Fruit fly (Drosophila melanogaster) whole organism, embryonic: ENCODE measurements around the gene zuc.

Experiments
- BtbVII ChIP-seq: fragments of 200-800 bp; sonication (Bioruptor generic); optimal IDR thresholded peaks from 3 replicates; lab custom pipeline; 2017; ENCODE audit warnings: missing biosample characterization, mild to moderate bottlenecking, missing genetic modification characterization
- CG10267 ChIP-seq: fragments of 200-800 bp; sonication (Bioruptor generic); optimal IDR thresholded peaks from 2 replicates; lab custom pipeline; 2018; ENCODE audit warnings: missing biosample characterization, mild to moderate bottlenecking, missing genetic modification characterization, moderate library complexity
- CG10979 ChIP-seq: fragments of 200-800 bp; sonication (Bioruptor generic); optimal IDR thresholded peaks from 2 replicates; lab custom pipeline; 2018; ENCODE audit warnings: missing biosample characterization, mild to moderate bottlenecking, missing genetic modification characterization, moderate library complexity
- CG11398 ChIP-seq: fragments of 200-800 bp; sonication (Bioruptor generic); optimal IDR thresholded peaks from 2 replicates; lab custom pipeline; 2016; ENCODE audit warnings: missing biosample characterization, missing genetic modification characterization
- CG12299 ChIP-seq: fragments of 200-800 bp; sonication (Bioruptor generic); optimal IDR thresholded peaks from 2 replicates; lab custom pipeline; 2018; ENCODE audit warnings: missing biosample characterization, mild to moderate bottlenecking, missing genetic modification characterization
- CG12659 ChIP-seq: fragments of 200-800 bp; sonication (Bioruptor generic); optimal IDR thresholded peaks from 3 replicates; lab custom pipeline; 2017; ENCODE audit warnings: mild to moderate bottlenecking, missing biosample characterization, missing genetic modification reagents, missing genetic modification characterization
- CG14050 ChIP-seq: fragments of 200-800 bp; sonication (Bioruptor generic); IDR thresholded peaks from 3 replicates; pipeline ENCODE4 v1.3.6; 2022; ENCODE audit warnings: missing biosample characterization, missing genetic modification characterization
- CG17328 ChIP-seq: fragments of 200-800 bp; sonication (Bioruptor generic); IDR thresholded peaks from 2 replicates; pipeline ENCODE4 v1.3.6; 2022; ENCODE audit warnings: missing biosample characterization, missing genetic modification characterization
- CG17385 ChIP-seq: fragments of 200-800 bp; sonication (Bioruptor generic); optimal IDR thresholded peaks from 3 replicates; lab custom pipeline; 2018; ENCODE audit warnings: missing biosample characterization, mild to moderate bottlenecking, missing genetic modification characterization
- CG17802 ChIP-seq: fragments of 200-800 bp; sonication (Bioruptor generic); optimal IDR thresholded peaks from 2 replicates; lab custom pipeline; 2018; ENCODE audit warnings: missing biosample characterization, mild to moderate bottlenecking, missing genetic modification characterization, moderate library complexity
- CG2116 ChIP-seq: fragments of 200-800 bp; sonication (Bioruptor generic); optimal IDR thresholded peaks from 3 replicates; lab custom pipeline; 2018; ENCODE audit warnings: missing biosample characterization, mild to moderate bottlenecking, missing genetic modification characterization
- CG2875 ChIP-seq: fragments of 200-800 bp; sonication (Bioruptor generic); optimal IDR thresholded peaks from 2 replicates; lab custom pipeline; 2017; ENCODE audit warnings: missing biosample characterization, mild to moderate bottlenecking, missing genetic modification characterization, missing genetic modification reagents
- CG4730 ChIP-seq: fragments of 200-800 bp; sonication (Bioruptor generic); IDR thresholded peaks from 2 replicates; pipeline ENCODE4 v1.3.6; 2022; ENCODE audit warnings: missing biosample characterization, missing genetic modification characterization
- CG7987 ChIP-seq: fragments of 200-800 bp; sonication (Bioruptor generic); optimal IDR thresholded peaks from 2 replicates; lab custom pipeline; 2018; ENCODE audit warnings: missing biosample characterization, mild to moderate bottlenecking, missing genetic modification characterization, moderate library complexity
- CG8388 ChIP-seq: fragments of 200-800 bp; sonication (Bioruptor generic); optimal IDR thresholded peaks from 2 replicates; lab custom pipeline; 2019; ENCODE audit warnings: missing biosample characterization, mild to moderate bottlenecking, missing genetic modification characterization, moderate library complexity
- CoRest ChIP-seq: fragments of 200-800 bp; sonication (Bioruptor generic); optimal IDR thresholded peaks from 3 replicates; lab custom pipeline; 2018; ENCODE audit warnings: missing biosample characterization, mild to moderate bottlenecking, missing genetic modification characterization, moderate library complexity
- CrebB ChIP-seq: fragments of 200-800 bp; sonication (Bioruptor generic); optimal IDR thresholded peaks from 3 replicates; lab custom pipeline; 2018; ENCODE audit warnings: missing biosample characterization, mild to moderate bottlenecking, missing genetic modification characterization
- Dip2 ChIP-seq: fragments of 200-800 bp; sonication (Bioruptor generic); IDR thresholded peaks from 2 replicates; pipeline ENCODE4 v1.3.6; 2022; ENCODE audit warnings: missing biosample characterization, missing genetic modification characterization
- Doc2 ChIP-seq: fragments of 200-800 bp; sonication (Bioruptor generic); IDR thresholded peaks from 2 replicates; pipeline ENCODE4 v1.3.6; 2022; ENCODE audit warnings: missing biosample characterization, missing genetic modification characterization
- Fer2 ChIP-seq: fragments of 200-800 bp; sonication (Bioruptor generic); optimal IDR thresholded peaks from 2 replicates; lab custom pipeline; 2018; ENCODE audit warnings: missing biosample characterization, mild to moderate bottlenecking, missing genetic modification characterization, moderate library complexity
- Hr3 ChIP-seq: fragments of 200-800 bp; sonication (Bioruptor generic); optimal IDR thresholded peaks from 3 replicates; lab custom pipeline; 2016; ENCODE audit warnings: missing biosample characterization, missing genetic modification characterization
- Hr51 ChIP-seq, 2 experiments: fragments of 200-800 bp; sonication (Bioruptor generic); optimal IDR thresholded peaks; 2 replicates in 1 of 2; 3 replicates in 1 of 2; lab custom pipeline; 2016 to 2018; ENCODE audit warnings: missing biosample characterization in 2 of 2, missing genetic modification characterization in 2 of 2, mild to moderate bottlenecking in 1 of 2, moderate library complexity in 1 of 2
- Lhr ChIP-seq: fragments of 200-800 bp; sonication (Bioruptor generic); optimal IDR thresholded peaks from 3 replicates; lab custom pipeline; 2017; ENCODE audit warnings: mild to moderate bottlenecking, missing biosample characterization, missing genetic modification reagents, missing genetic modification characterization
- NFAT ChIP-seq: fragments of 200-800 bp; sonication (Bioruptor generic); IDR thresholded peaks from 2 replicates; pipeline ENCODE4 v1.3.6; 2022; ENCODE audit warnings: missing biosample characterization, missing genetic modification characterization
- Rx ChIP-seq: fragments of 200-800 bp; sonication (Bioruptor generic); IDR thresholded peaks from 2 replicates; pipeline ENCODE4 v1.3.6; 2022; ENCODE audit warnings: missing biosample characterization, missing genetic modification characterization
- Stat92E ChIP-seq, 3 experiments: fragments of >200 bp in 2 of 3; fragments of 200-800 bp in 1 of 3; sonication (Bioruptor generic) in 1 of 3; optimal IDR thresholded peaks; 2 replicates each; lab custom pipeline; 2017 to 2019; ENCODE audit warnings: missing biosample characterization in 3 of 3, missing genetic modification characterization in 3 of 3, mild to moderate bottlenecking in 1 of 3, moderate library complexity in 1 of 3
- Usf ChIP-seq: fragments of 200-800 bp; sonication (Bioruptor generic); optimal IDR thresholded peaks from 2 replicates; lab custom pipeline; 2017; ENCODE audit warnings: missing genotype, missing biosample characterization, missing genetic modification characterization
- ash1 ChIP-seq: fragments of 200-800 bp; sonication (Bioruptor generic); optimal IDR thresholded peaks from 2 replicates; lab custom pipeline; 2018; ENCODE audit warnings: missing biosample characterization, mild to moderate bottlenecking, missing genetic modification characterization
- ato ChIP-seq: fragments of 200-800 bp; sonication (Bioruptor generic); IDR thresholded peaks from 2 replicates; pipeline ENCODE4 v1.3.6; 2022; ENCODE audit warnings: missing biosample characterization, missing genetic modification characterization; ENCODE audit not compliant: partially characterized antibody
- chn ChIP-seq: fragments of 200-800 bp; sonication (Bioruptor generic); optimal IDR thresholded peaks from 2 replicates; lab custom pipeline; 2016; ENCODE audit warnings: missing biosample characterization, missing genetic modification characterization
- corto ChIP-seq: fragments of 200-800 bp; sonication (Bioruptor generic); optimal IDR thresholded peaks from 2 replicates; lab custom pipeline; 2016; ENCODE audit warnings: missing biosample characterization, mild to moderate bottlenecking, missing genetic modification characterization, moderate library complexity
- croc ChIP-seq: fragments of 200-800 bp; sonication (Bioruptor generic); conservative IDR thresholded peaks from 3 replicates; pipeline ENCODE4 v1.3.6; 2022; ENCODE audit warnings: missing biosample characterization, missing genetic modification characterization
- dan ChIP-seq: fragments of 200-800 bp; sonication (Bioruptor generic); IDR thresholded peaks from 2 replicates; pipeline ENCODE4 v1.3.6; 2022; ENCODE audit warnings: missing biosample characterization, missing genetic modification characterization
- dpn ChIP-seq, 2 experiments: fragments of 200-800 bp; sonication (Bioruptor generic); optimal IDR thresholded peaks; 3 replicates each; lab custom pipeline; 2016; ENCODE audit warnings: missing biosample characterization in 2 of 2, missing genetic modification characterization in 2 of 2
- esg ChIP-seq: fragments of 200-800 bp; sonication (Bioruptor generic); conservative IDR thresholded peaks from 2 replicates; pipeline ENCODE4 v1.3.6; 2022; ENCODE audit warnings: missing biosample characterization, missing genetic modification characterization
- lmd ChIP-seq: fragments of 200-800 bp; sonication (Bioruptor generic); IDR thresholded peaks from 2 replicates; pipeline ENCODE4 v1.3.6; 2022; ENCODE audit warnings: missing biosample characterization, missing genetic modification characterization
- luna ChIP-seq: fragments of 200-800 bp; sonication (Bioruptor generic); optimal IDR thresholded peaks from 2 replicates; lab custom pipeline; 2016; ENCODE audit warnings: missing biosample characterization, missing genetic modification characterization
- nmo ChIP-seq: fragments of 200-800 bp; sonication (Bioruptor generic); optimal IDR thresholded peaks from 2 replicates; lab custom pipeline; 2018; ENCODE audit warnings: missing biosample characterization, mild to moderate bottlenecking, missing genetic modification characterization, moderate library complexity
- nom ChIP-seq: fragments of 200-800 bp; sonication (Bioruptor generic); optimal IDR thresholded peaks from 2 replicates; lab custom pipeline; 2017; ENCODE audit warnings: missing biosample characterization, missing genetic modification characterization, mild to moderate bottlenecking, moderate library complexity, missing genetic modification reagents
- pb ChIP-seq: fragments of 200-800 bp; sonication (Bioruptor generic); optimal IDR thresholded peaks from 3 replicates; lab custom pipeline; 2016; ENCODE audit warnings: missing biosample characterization, missing genetic modification characterization
- ranshi ChIP-seq: fragments of 200-800 bp; sonication (Bioruptor generic); IDR thresholded peaks from 2 replicates; pipeline ENCODE4 v1.3.6; 2022; ENCODE audit warnings: missing biosample characterization, missing genetic modification characterization
- rib ChIP-seq: fragments of 200-800 bp; sonication (Bioruptor generic); IDR thresholded peaks from 2 replicates; pipeline ENCODE4 v1.3.6; 2022; ENCODE audit warnings: missing biosample characterization, missing genetic modification characterization
- row ChIP-seq: fragments of 200-800 bp; sonication (Bioruptor generic); IDR thresholded peaks from 3 replicates; pipeline ENCODE4 v1.3.6; 2022; ENCODE audit warnings: missing biosample characterization, missing genetic modification characterization
- run ChIP-seq: fragments of 200-800 bp; sonication (Bioruptor generic); optimal IDR thresholded peaks from 3 replicates; lab custom pipeline; 2018; ENCODE audit warnings: missing biosample characterization, mild to moderate bottlenecking, missing genetic modification characterization
- slp2 ChIP-seq: fragments of 200-800 bp; sonication (Bioruptor generic); optimal IDR thresholded peaks from 2 replicates; lab custom pipeline; 2016; ENCODE audit warnings: missing biosample characterization, missing genetic modification characterization
- sug ChIP-seq: fragments of 200-800 bp; optimal IDR thresholded peaks from 2 replicates; lab custom pipeline; 2019; ENCODE audit warnings: missing biosample characterization, mild to moderate bottlenecking, missing genetic modification characterization, moderate library complexity
- tup ChIP-seq: fragments of 200-800 bp; sonication (Bioruptor generic); optimal IDR thresholded peaks from 2 replicates; lab custom pipeline; 2016; ENCODE audit warnings: missing biosample characterization, mild to moderate bottlenecking, missing genetic modification characterization, moderate library complexity

The zuc gene

dm6 chr2L:12026458-12027431 is 37.1 kb upstream of the zuc start (continued):
- TF ChIP-seq Lhr (peak; percentile 8), ranshi (GFP tag; lab: Robert Waterston, UW) (peak; percentile 46; the same call in 1 of the 2 replicates), corto (GFP tag; lab: Kevin White, UChicago) (peak; percentile 22), Doc2 (GFP tag; lab: Robert Waterston, UW) (no peak), CG2875 (no peak), rib (GFP tag; lab: Robert Waterston, UW) (no peak), CG2116 (GFP tag; lab: Kevin White, UChicago) (peak; percentile 30), CG11398 (peak; percentile 6), row (GFP tag; lab: Robert Waterston, UW) (peak; percentile 69; the same call in 2 of the 3 replicates), CG17328 (GFP tag; lab: Robert Waterston, UW) (peak; percentile 47; the same call in 1 of the 2 replicates), Usf (GFP tag; lab: Kevin White, UChicago) (peak; percentile 30), CG4730 (GFP tag; lab: Robert Waterston, UW) (peak; percentile 51), Rx (GFP tag; lab: Robert Waterston, UW) (peak; percentile 33; the same call in 1 of the 2 replicates), Fer2 (tag; lab: Kevin White, UChicago) (no peak), nmo (peak; percentile 78), CG8388 (GFP tag; lab: Kevin White, UChicago) (peak; percentile 46), CG10267 (tag; lab: Kevin White, UChicago) (peak; percentile 27), CG7987 (GFP tag; lab: Kevin White, UChicago) (no peak), croc (GFP tag; lab: Robert Waterston, UW) (no peak; the same call in 2 of the 3 replicates), CG10979 (peak; percentile 62), CG14050 (GFP tag; lab: Robert Waterston, UW) (peak; percentile 9; the same call in 1 of the 3 replicates), slp2 (GFP tag; lab: Kevin White, UChicago) (no peak), run (tag; lab: Kevin White, UChicago) (no peak), tup (no peak), CG12659 (GFP tag; lab: Kevin White, UChicago) (peak; percentile 68), dpn (GFP tag; optimal IDR thresholded peaks at IDR 0.05; lab: Kevin White, UChicago) (peak in 1 of 2 experiments; percentile 40), CG12299 (no peak), ato (GFP tag; lab: Robert Waterston, UW) (no peak), esg (GFP tag; lab: Robert Waterston, UW) (no peak; the same call in 1 of the 2 replicates), Stat92E (GFP tag; optimal IDR thresholded peaks at IDR 0.05; lab: Kevin White, UChicago) (no peak), BtbVII (GFP tag; lab: Kevin White, UChicago) (no peak), CG17385 (GFP tag; lab: Kevin White, UChicago) (peak; percentile 59), CoRest (peak; percentile 81), Hr3 (GFP tag; lab: Kevin White, UChicago) (peak; percentile 56), luna (GFP tag; lab: Kevin White, UChicago) (no peak), CrebB (tag; lab: Kevin White, UChicago) (no peak), dan (no peak), ash1 (GFP tag; lab: Kevin White, UChicago) (no peak), lmd (GFP tag; lab: Robert Waterston, UW) (peak; percentile 62), chn (GFP tag; lab: Kevin White, UChicago) (peak; percentile 54), NFAT (peak; percentile 38; the same call in 1 of the 2 replicates), pb (GFP tag; lab: Kevin White, UChicago) (no peak), CG17802 (tag; lab: Kevin White, UChicago) (peak; percentile 0), nom (GFP tag; lab: Kevin White, UChicago) (peak; percentile 98), Dip2 (GFP tag; lab: Robert Waterston, UW) (no peak), sug (tag; lab: Kevin White, UChicago) (peak; percentile 11), Hr51 (GFP tag; optimal IDR thresholded peaks at IDR 0.05; lab: Kevin White, UChicago) (peak in 1 of 2 experiments; percentile 75)
